Worm (Caenorhabditis elegans): ENCODE results near the gene C54D10.5.

C54D10.5 gene

ce11 chrV:12478111-12478510 is 49.0 kb downstream of the C54D10.5 start, which contains the start of gene atn-1:
atn-1 (plus strand) TSS chrV:12478411.
- no peak for TF ChIP-seq F55B11.4 (tag; optimal IDR thresholded peaks at IDR 0.05; ENCODE audit: borderline replicate concordance, insufficient read depth)
- TF ChIP-seq nfya-2 (GFP tag; IDR thresholded peaks at IDR 0.05) = no peak
- TF ChIP-seq sea-2 (GFP tag; IDR thresholded peaks at IDR 0.05) = no peak
- no peak for TF ChIP-seq mel-28 (tag; optimal IDR thresholded peaks at IDR 0.05; ENCODE audit: borderline replicate concordance)
- TF ChIP-seq K11D2.4 (GFP tag; IDR thresholded peaks at IDR 0.05) = no peak
- no peak for TF ChIP-seq T26A5.8 (tag; optimal IDR thresholded peaks at IDR 0.05)
- no peak for TF ChIP-seq ztf-25 (GFP tag; IDR thresholded peaks at IDR 0.05)
- no peak for TF ChIP-seq C17E4.6 (GFP tag; IDR thresholded peaks at IDR 0.05)
- TF ChIP-seq egl-44 (GFP tag; IDR thresholded peaks at IDR 0.05) = no peak
- no peak for TF ChIP-seq B0019.2 (GFP tag; conservative IDR thresholded peaks at IDR 0.05)
- no peak for TF ChIP-seq nhr-80 (tag; optimal IDR thresholded peaks at IDR 0.05)
- TF ChIP-seq F22D6.2 (tag; optimal IDR thresholded peaks at IDR 0.05) = no peak
- TF ChIP-seq D2030.7 (GFP tag; IDR thresholded peaks at IDR 0.05) = no peak
- no peak for TF ChIP-seq egrh-3 (GFP tag; IDR thresholded peaks at IDR 0.05)
- no peak for TF ChIP-seq nhr-120 (GFP tag; IDR thresholded peaks at IDR 0.05)
- no peak for TF ChIP-seq nfyb-1 (GFP tag; IDR thresholded peaks at IDR 0.05)

ce11 chrV:12478990-12479389 is 49.9 kb downstream of the C54D10.5 start:
- TF ChIP-seq hmg-1.2 (GFP tag; IDR thresholded peaks at IDR 0.05) (0 out of 2 replicates have a peak, but pooled peaks have one; percentile 10), F10E7.11 (tag; optimal IDR thresholded peaks at IDR 0.05) (no peak)
